Fruit fly (Drosophila melanogaster): ENCODE results near the gene Cp18.

The Cp18 gene

DNA sequence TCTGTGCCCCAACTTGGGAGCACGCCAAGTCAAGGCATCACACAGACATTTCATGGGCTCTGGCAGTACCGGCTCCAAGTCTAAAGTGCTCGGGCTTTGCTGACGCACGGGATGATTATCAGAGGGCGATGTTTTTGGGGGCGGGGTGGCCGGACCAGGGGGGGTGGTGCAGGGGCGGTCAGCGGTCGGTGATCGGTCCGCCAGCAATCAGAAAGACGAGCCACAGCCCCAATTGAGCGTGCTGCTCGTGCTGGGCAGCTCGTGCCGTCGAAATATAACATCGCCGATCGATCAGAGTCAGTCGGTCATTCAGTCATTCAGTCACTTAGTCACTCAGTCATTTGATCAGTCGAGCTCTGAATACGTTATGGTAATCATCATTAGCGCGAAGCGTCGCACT, 28.7 kb upstream of the Cp18 start:
- TF ChIP-seq Dfd (GFP tag; optimal IDR thresholded peaks at IDR 0.05) = peak; percentile 98
- no peak for TF ChIP-seq Rel (GFP tag; optimal IDR thresholded peaks at IDR 0.05)
- peak; percentile 64 for TF ChIP-seq Rel (tag; optimal IDR thresholded peaks at IDR 0.05)
- TF ChIP-seq Abd-B (GFP tag; optimal IDR thresholded peaks at IDR 0.05) = no peak
- TF ChIP-seq psq (GFP tag; optimal IDR thresholded peaks at IDR 0.05) = no peak
- no peak for TF ChIP-seq ey (GFP tag; optimal IDR thresholded peaks at IDR 0.05)
- no peak for TF ChIP-seq jim (GFP tag; optimal IDR thresholded peaks at IDR 0.05)
- peak; percentile 4 for TF ChIP-seq HLH106 (tag; optimal IDR thresholded peaks at IDR 0.05)

DNA sequence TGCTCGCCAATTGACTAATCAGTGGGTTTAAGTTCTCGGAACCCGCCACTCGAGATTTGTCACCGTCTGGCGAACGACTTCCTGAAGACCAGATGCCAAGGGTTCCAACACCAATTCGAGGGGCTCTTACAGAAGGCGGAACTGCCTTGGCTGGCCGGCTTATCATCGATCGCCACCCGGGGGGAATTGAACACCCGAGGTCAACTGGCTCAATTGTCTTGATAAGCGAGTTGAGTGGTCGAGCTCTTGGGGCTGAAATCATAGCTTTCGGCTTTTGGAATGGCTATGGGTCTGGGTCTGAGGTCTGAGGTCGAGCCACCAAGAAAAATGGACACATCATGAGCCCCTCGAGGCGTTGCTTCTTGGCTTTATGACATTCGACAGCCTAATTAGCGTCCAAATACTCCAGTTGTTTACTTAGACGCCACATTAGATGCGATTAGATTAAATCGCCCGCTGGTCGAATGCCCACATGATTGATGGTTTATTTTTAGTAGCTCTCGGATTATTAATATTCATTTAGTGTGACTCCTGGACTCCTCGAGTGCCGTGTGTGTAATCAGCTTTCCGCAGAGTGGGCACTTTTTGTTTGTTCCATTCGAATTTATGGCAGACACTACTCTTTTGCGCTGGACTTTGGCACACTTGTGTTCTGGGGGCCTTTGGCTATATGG, 28.0 kb upstream of the Cp18 start:
- TF ChIP-seq N (GFP tag; optimal IDR thresholded peaks at IDR 0.05) = no peak
- peak; percentile 46 for TF ChIP-seq Hnf4 (GFP tag; optimal IDR thresholded peaks at IDR 0.05)
- no peak for TF ChIP-seq Rel (GFP tag; optimal IDR thresholded peaks at IDR 0.05)
- TF ChIP-seq Rel (tag; optimal IDR thresholded peaks at IDR 0.05) = peak; percentile 28
- TF ChIP-seq Vsx2 (GFP tag; optimal IDR thresholded peaks at IDR 0.05; ENCODE audit: partially characterized antibody) = peak; percentile 21

DNA sequence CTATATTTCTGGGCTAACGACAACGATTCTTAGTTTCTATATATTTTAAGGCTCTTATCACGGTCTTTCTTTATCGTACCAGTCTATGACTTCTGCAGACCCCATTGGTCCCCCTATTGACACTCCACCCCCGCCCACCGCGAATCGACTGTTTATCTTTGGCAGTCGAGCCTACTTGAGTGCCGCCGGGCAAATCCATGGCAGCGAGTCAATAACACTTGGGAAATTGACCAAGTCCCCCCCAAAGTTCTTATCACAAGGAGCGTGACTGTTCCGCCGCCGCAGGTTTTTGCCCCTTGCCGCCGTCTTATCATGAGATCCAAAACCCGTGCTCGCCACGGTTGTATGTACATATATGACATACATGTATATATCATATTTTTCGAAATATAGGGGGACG, 27.0 kb upstream of the Cp18 start:
- TF ChIP-seq rgr (GFP tag; optimal IDR thresholded peaks at IDR 0.05) (no peak), Abd-B (GFP tag; optimal IDR thresholded peaks at IDR 0.05) (no peak), ey (GFP tag; optimal IDR thresholded peaks at IDR 0.05) (no peak), br (GFP tag; optimal IDR thresholded peaks at IDR 0.05) (peak; percentile 35), fru (GFP tag; optimal IDR thresholded peaks at IDR 0.05) (no peak), tai (GFP tag; optimal IDR thresholded peaks at IDR 0.05) (peak; percentile 64), CrebA (GFP tag; optimal IDR thresholded peaks at IDR 0.05; ENCODE audit: borderline replicate concordance) (peak; percentile 14), Jra (GFP tag; optimal IDR thresholded peaks at IDR 0.05) (peak; percentile 27), GATAd (GFP tag; optimal IDR thresholded peaks at IDR 0.05) (no peak), dsf (GFP tag; optimal IDR thresholded peaks at IDR 0.05; ENCODE audit: borderline replicate concordance) (no peak), h (GFP tag; optimal IDR thresholded peaks at IDR 0.05) (peak; percentile 94), psq (GFP tag; optimal IDR thresholded peaks at IDR 0.05) (no peak), OdsH (GFP tag; optimal IDR thresholded peaks at IDR 0.05) (no peak), foxo (GFP tag; optimal IDR thresholded peaks at IDR 0.05) (peak in 1 of 2 experiments; percentile 24), Hr83 (GFP tag; optimal IDR thresholded peaks at IDR 0.05; ENCODE audit: poor library complexity, severe bottlenecking) (peak; percentile 75), CG32264 (GFP tag; optimal IDR thresholded peaks at IDR 0.05) (no peak), Rel (GFP tag; optimal IDR thresholded peaks at IDR 0.05) (no peak), Rel (tag; optimal IDR thresholded peaks at IDR 0.05) (peak; percentile 83), HLH106 (tag; optimal IDR thresholded peaks at IDR 0.05) (peak; percentile 26)

DNA sequence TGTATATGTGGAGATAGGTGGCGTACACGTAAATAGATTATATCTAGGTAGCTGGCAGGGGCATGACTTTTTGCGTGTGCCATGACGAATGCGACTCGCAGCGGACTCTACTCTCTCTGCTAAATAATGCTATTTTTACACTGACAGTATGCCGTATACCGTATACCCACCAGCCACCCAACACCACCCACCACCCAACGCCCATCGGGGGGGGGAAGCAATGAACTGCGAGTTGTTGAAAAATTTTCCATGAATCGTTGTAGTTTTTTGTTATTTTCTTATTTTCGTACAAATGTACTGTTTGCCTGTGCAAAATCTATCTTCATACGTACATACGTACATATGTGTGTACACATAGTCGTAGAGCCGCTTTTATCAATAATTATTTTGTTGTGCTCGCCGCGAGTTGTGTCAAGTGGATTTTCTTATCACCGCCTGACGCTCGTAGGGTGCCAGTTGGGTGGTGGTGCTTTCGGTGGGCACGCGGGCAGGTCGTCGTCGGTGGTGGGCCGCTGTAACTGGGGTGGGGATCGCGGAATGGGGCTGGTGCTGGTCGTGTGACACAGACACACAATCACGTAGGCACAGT, 26.4 kb upstream of the Cp18 start:
- TF ChIP-seq CG32264 (GFP tag; optimal IDR thresholded peaks at IDR 0.05) = no peak
- TF ChIP-seq Abd-B (GFP tag; optimal IDR thresholded peaks at IDR 0.05) = no peak
- no peak for TF ChIP-seq Rel (GFP tag; optimal IDR thresholded peaks at IDR 0.05)
- peak; percentile 78 for TF ChIP-seq Rel (tag; optimal IDR thresholded peaks at IDR 0.05)
- peak; percentile 80 for TF ChIP-seq h (GFP tag; optimal IDR thresholded peaks at IDR 0.05)
- peak; percentile 66 for TF ChIP-seq Hr83 (GFP tag; optimal IDR thresholded peaks at IDR 0.05; ENCODE audit: poor library complexity, severe bottlenecking)
- TF ChIP-seq Sp1 (GFP tag; optimal IDR thresholded peaks at IDR 0.05) = no peak
- TF ChIP-seq Hnf4 (GFP tag; optimal IDR thresholded peaks at IDR 0.05) = no peak
- no peak for TF ChIP-seq Mio (GFP tag; optimal IDR thresholded peaks at IDR 0.05)
- no peak for TF ChIP-seq Dif (GFP tag; optimal IDR thresholded peaks at IDR 0.05; ENCODE audit: partially characterized antibody)
- TF ChIP-seq foxo (GFP tag; optimal IDR thresholded peaks at IDR 0.05) = no peak
- no peak for TF ChIP-seq dmrt93B (GFP tag; optimal IDR thresholded peaks at IDR 0.05)
- no peak for TF ChIP-seq GATAd (GFP tag; optimal IDR thresholded peaks at IDR 0.05)

DNA sequence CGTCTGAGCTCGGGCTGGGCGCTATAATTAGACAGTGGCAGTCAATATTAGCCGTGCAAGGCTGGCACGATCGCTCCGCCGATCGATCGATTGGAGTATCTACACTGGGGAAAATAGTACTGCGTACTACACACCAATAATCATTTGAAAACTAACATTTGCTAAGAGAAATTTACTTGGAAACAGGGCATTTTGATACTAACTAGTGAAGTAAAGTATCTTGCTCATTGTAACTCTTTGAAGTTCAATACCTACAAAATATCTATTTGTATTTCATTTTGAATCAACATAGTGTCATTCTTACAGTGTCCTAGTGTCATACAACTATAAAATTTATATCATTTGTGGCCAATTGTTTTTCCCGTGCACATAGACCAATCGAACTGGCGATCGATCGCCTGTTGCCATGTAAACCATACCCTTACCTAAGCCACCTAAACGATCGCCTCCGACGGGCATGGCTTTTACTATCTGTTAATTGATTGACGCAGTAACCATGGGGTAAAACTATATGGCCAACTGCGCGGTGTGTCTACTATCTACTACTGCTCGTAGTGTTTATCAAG, 25.9 kb upstream of the Cp18 start:
- TF ChIP-seq Abd-B (GFP tag; optimal IDR thresholded peaks at IDR 0.05) (no peak), N (GFP tag; optimal IDR thresholded peaks at IDR 0.05) (no peak), Mio (GFP tag; optimal IDR thresholded peaks at IDR 0.05) (no peak), brk (GFP tag; optimal IDR thresholded peaks at IDR 0.05) (no peak), Dif (GFP tag; optimal IDR thresholded peaks at IDR 0.05; ENCODE audit: partially characterized antibody) (no peak), Myc (optimal IDR thresholded peaks at IDR 0.05) (no peak), Jra (GFP tag; optimal IDR thresholded peaks at IDR 0.05) (no peak), Hnf4 (GFP tag; optimal IDR thresholded peaks at IDR 0.05) (no peak), ey (GFP tag; optimal IDR thresholded peaks at IDR 0.05) (peak; percentile 80), CG32264 (GFP tag; optimal IDR thresholded peaks at IDR 0.05) (no peak), h (GFP tag; optimal IDR thresholded peaks at IDR 0.05) (peak; percentile 34), Hr83 (GFP tag; optimal IDR thresholded peaks at IDR 0.05; ENCODE audit: poor library complexity, severe bottlenecking) (no peak), sage (GFP tag; optimal IDR thresholded peaks at IDR 0.05) (no peak), psq (GFP tag; optimal IDR thresholded peaks at IDR 0.05) (peak; percentile 51), br (GFP tag; optimal IDR thresholded peaks at IDR 0.05) (peak; percentile 62), woc (GFP tag; optimal IDR thresholded peaks at IDR 0.05) (no peak), Vsx2 (GFP tag; optimal IDR thresholded peaks at IDR 0.05; ENCODE audit: partially characterized antibody) (no peak), Sp1 (GFP tag; optimal IDR thresholded peaks at IDR 0.05) (peak; percentile 29), pan (optimal IDR thresholded peaks at IDR 0.05) (no peak), dl (GFP tag; optimal IDR thresholded peaks at IDR 0.05; ENCODE audit: insufficient read depth in 1 of 2, partially characterized antibody in 2 of 2) (no peak), sv (GFP tag; optimal IDR thresholded peaks at IDR 0.05) (peak; percentile 70), HLH106 (tag; optimal IDR thresholded peaks at IDR 0.05) (peak; percentile 34), jim (GFP tag; optimal IDR thresholded peaks at IDR 0.05) (no peak), usp (GFP tag; optimal IDR thresholded peaks at IDR 0.05) (no peak), GATAd (GFP tag; optimal IDR thresholded peaks at IDR 0.05) (no peak)

All from whole organism, wandering third instar larva.